Worm (Caenorhabditis elegans) whole organism, young adult: ENCODE data around the gene cts-1.
A peak's percentile ranks its signal among the peaks of the same experiment; 100 is the strongest.

Experiments
- B0019.2 ChIP-seq: fragments of 200-800 bp; sonication (Bioruptor generic); conservative IDR thresholded peaks from 2 replicates; pipeline ENCODE4 v1.3.6; 2022; ENCODE audit warnings: missing genetic modification reagents, missing genetic modification characterization, missing compliant biosample characterization
- B0261.1 ChIP-seq: sonication (generic microtip); optimal IDR thresholded peaks from 2 replicates; lab custom pipeline; 2016; ENCODE audit warnings: mild to moderate bottlenecking, missing genetic modification characterization, moderate library complexity, missing compliant biosample characterization
- B0336.3 ChIP-seq: fragments of 200-800 bp; sonication (Bioruptor generic); IDR thresholded peaks from 2 replicates; pipeline ENCODE4 v1.3.6; 2022; ENCODE audit warnings: missing genetic modification characterization, missing compliant biosample characterization
- C17E4.6 ChIP-seq: fragments of 200-800 bp; sonication (Bioruptor generic); IDR thresholded peaks from 2 replicates; pipeline ENCODE4 v1.3.6; 2022; ENCODE audit warnings: missing genetic modification reagents, missing genetic modification characterization, missing compliant biosample characterization
- D2030.7 ChIP-seq: fragments of 200-800 bp; sonication (Bioruptor generic); IDR thresholded peaks from 2 replicates; pipeline ENCODE4 v1.3.6; 2022; ENCODE audit warnings: missing genetic modification reagents, missing genetic modification characterization, missing compliant biosample characterization
- F33H1.4 ChIP-seq: fragments of 200-800 bp; sonication (Bioruptor generic); IDR thresholded peaks from 2 replicates; pipeline ENCODE4 v1.3.6; 2022; ENCODE audit warnings: missing genetic modification reagents, missing genetic modification characterization, missing compliant biosample characterization
- T26A5.8 ChIP-seq: sonication (generic microtip); optimal IDR thresholded peaks from 2 replicates; lab custom pipeline; 2016; ENCODE audit warnings: missing genetic modification characterization, missing compliant biosample characterization
- ZK185.1 ChIP-seq: sonication (generic microtip); optimal IDR thresholded peaks from 2 replicates; lab custom pipeline; 2016; ENCODE audit warnings: mild to moderate bottlenecking, missing genetic modification characterization, missing compliant biosample characterization; ENCODE audit not compliant: poor library complexity, severe bottlenecking
- ama-1 ChIP-seq, 3 experiments: fragments of 150-350 bp in 1 of 3; sonication (generic microtip) in 2 of 3; optimal IDR thresholded peaks; 2 replicates each; lab custom pipeline; 2014 to 2018; ENCODE audit warnings: missing biosample characterization in 2 of 3, missing genetic modification characterization in 2 of 3, missing genetic modification reagents in 2 of 3
- athp-1 ChIP-seq: sonication (generic microtip); optimal IDR thresholded peaks from 2 replicates; lab custom pipeline; 2017; ENCODE audit warnings: mild to moderate bottlenecking, missing genetic modification characterization, missing compliant biosample characterization
- cebp-1 ChIP-seq, 2 experiments: fragments of 200-800 bp in 1 of 2; sonication (Bioruptor generic) in 1 of 2; sonication (generic microtip) in 1 of 2; IDR thresholded peaks in 1 of 2; optimal IDR thresholded peaks in 1 of 2; 2 replicates each; pipeline versions ENCODE4 v1.3.6 to Lab custom; 2017 to 2022; ENCODE audit warnings: missing compliant biosample characterization in 2 of 2, missing genetic modification characterization in 2 of 2, mild to moderate bottlenecking in 1 of 2, missing genetic modification reagents in 1 of 2, moderate library complexity in 1 of 2
- ceh-27 ChIP-seq: fragments of 200-800 bp; sonication (Bioruptor generic); optimal IDR thresholded peaks from 2 replicates; lab custom pipeline; 2018; ENCODE audit warnings: mild to moderate bottlenecking, missing genetic modification characterization, moderate library complexity, missing compliant biosample characterization
- ceh-79 ChIP-seq: sonication (generic microtip); optimal IDR thresholded peaks from 2 replicates; lab custom pipeline; 2017; ENCODE audit warnings: mild to moderate bottlenecking, missing genetic modification characterization, missing compliant biosample characterization
- ceh-91 ChIP-seq: fragments of 200-800 bp; sonication (Bioruptor generic); IDR thresholded peaks from 2 replicates; pipeline ENCODE4 v1.3.6; 2022; ENCODE audit warnings: missing genetic modification reagents, missing genetic modification characterization, missing compliant biosample characterization
- die-1 ChIP-seq: sonication (generic microtip); optimal IDR thresholded peaks from 2 replicates; lab custom pipeline; 2016; ENCODE audit warnings: missing genotype, mild to moderate bottlenecking, missing genetic modification characterization, missing compliant biosample characterization
- dpl-1 ChIP-seq: fragments of 150-350 bp; optimal IDR thresholded peaks from 2 replicates; lab custom pipeline; 2014; ENCODE audit warnings: missing biosample characterization, missing genetic modification reagents, missing genetic modification characterization
- efl-1 ChIP-seq: fragments of 150-350 bp; optimal IDR thresholded peaks from 2 replicates; lab custom pipeline; 2014; ENCODE audit warnings: missing biosample characterization, missing genetic modification reagents, missing genetic modification characterization
- egl-18 ChIP-seq: fragments of 200-800 bp; sonication (Bioruptor generic); IDR thresholded peaks from 2 replicates; pipeline ENCODE4 v1.3.6; 2022; ENCODE audit warnings: missing genetic modification reagents, missing genetic modification characterization, missing compliant biosample characterization
- fkh-3 ChIP-seq: sonication (generic microtip); optimal IDR thresholded peaks from 2 replicates; lab custom pipeline; 2016; ENCODE audit warnings: mild to moderate bottlenecking, missing genetic modification characterization, missing compliant biosample characterization
- hmg-1.2 ChIP-seq: fragments of 200-800 bp; sonication (Bioruptor generic); IDR thresholded peaks from 2 replicates; pipeline ENCODE4 v1.3.6; 2022; ENCODE audit warnings: missing genetic modification reagents, missing genetic modification characterization, missing compliant biosample characterization
- let-526 ChIP-seq: fragments of 200-800 bp; sonication (Bioruptor generic); IDR thresholded peaks from 2 replicates; pipeline ENCODE4 v1.3.6; 2022; ENCODE audit warnings: missing genetic modification reagents, missing genetic modification characterization, missing compliant biosample characterization
- lin-26 ChIP-seq: fragments of 200-800 bp; sonication (Bioruptor generic); IDR thresholded peaks from 2 replicates; pipeline ENCODE4 v1.3.6; 2022; ENCODE audit warnings: missing genetic modification reagents, missing genetic modification characterization, missing compliant biosample characterization
- lin-54 ChIP-seq: fragments of 200-800 bp; sonication (Bioruptor generic); optimal IDR thresholded peaks from 2 replicates; lab custom pipeline; 2018; ENCODE audit warnings: mild to moderate bottlenecking, missing genetic modification characterization, missing compliant biosample characterization
- lsl-1 ChIP-seq: fragments of 200-800 bp; sonication (Bioruptor generic); optimal IDR thresholded peaks from 2 replicates; lab custom pipeline; 2018; ENCODE audit warnings: mild to moderate bottlenecking, missing genetic modification characterization, moderate library complexity, missing compliant biosample characterization
- lsy-27 ChIP-seq: sonication (generic microtip); optimal IDR thresholded peaks from 2 replicates; lab custom pipeline; 2017; ENCODE audit warnings: missing genetic modification characterization, mild to moderate bottlenecking, missing compliant biosample characterization, antibody characterized with exemption, missing genotype, borderline replicate concordance; ENCODE audit not compliant: insufficient read depth
- mcd-1 ChIP-seq: fragments of 200-800 bp; sonication (Bioruptor generic); IDR thresholded peaks from 2 replicates; pipeline ENCODE4 v1.3.6; 2022; ENCODE audit warnings: missing genetic modification reagents, missing genetic modification characterization, missing compliant biosample characterization
- mel-28 ChIP-seq: sonication (generic microtip); optimal IDR thresholded peaks from 2 replicates; lab custom pipeline; 2016; ENCODE audit warnings: borderline replicate concordance, mild to moderate bottlenecking, missing genetic modification characterization, missing compliant biosample characterization
- mxl-1 ChIP-seq: sonication (generic microtip); optimal IDR thresholded peaks from 2 replicates; lab custom pipeline; 2016; ENCODE audit warnings: missing genetic modification characterization, missing compliant biosample characterization
- nfyb-1 ChIP-seq: fragments of 200-800 bp; sonication (Bioruptor generic); IDR thresholded peaks from 2 replicates; pipeline ENCODE4 v1.3.6; 2022; ENCODE audit warnings: missing genetic modification reagents, missing genetic modification characterization, missing compliant biosample characterization
- nhr-27 ChIP-seq: fragments of 200-800 bp; sonication (Bioruptor generic); optimal IDR thresholded peaks from 2 replicates; lab custom pipeline; 2018; ENCODE audit warnings: mild to moderate bottlenecking, missing genetic modification characterization, moderate library complexity, missing compliant biosample characterization
- nhr-80 ChIP-seq: sonication (generic microtip); optimal IDR thresholded peaks from 2 replicates; lab custom pipeline; 2016; ENCODE audit warnings: missing genetic modification characterization, missing compliant biosample characterization
- pbrm-1 ChIP-seq: fragments of 200-800 bp; sonication (Bioruptor generic); IDR thresholded peaks from 2 replicates; pipeline ENCODE4 v1.3.6; 2022; ENCODE audit warnings: missing genetic modification reagents, missing genetic modification characterization, missing compliant biosample characterization
- rcor-1 ChIP-seq: fragments of 200-800 bp; sonication (Bioruptor generic); IDR thresholded peaks from 2 replicates; pipeline ENCODE4 v1.3.6; 2022; ENCODE audit warnings: missing genetic modification reagents, missing genetic modification characterization, missing compliant biosample characterization
- rec-8 ChIP-seq, 2 experiments: sonication (generic microtip); optimal IDR thresholded peaks; 2 replicates each; lab custom pipeline; 2016; ENCODE audit warnings: mild to moderate bottlenecking in 2 of 2, missing genetic modification characterization in 2 of 2, missing genetic modification reagents in 2 of 2, missing genotype in 2 of 2, missing biosample characterization in 1 of 2, missing compliant biosample characterization in 1 of 2, moderate library complexity in 1 of 2
- sdz-38 ChIP-seq: sonication (generic microtip); optimal IDR thresholded peaks from 2 replicates; lab custom pipeline; 2016; ENCODE audit warnings: missing genotype, missing genetic modification characterization, missing compliant biosample characterization
- snpc-3.4 ChIP-seq: sonication (generic microtip); optimal IDR thresholded peaks from 2 replicates; lab custom pipeline; 2017; ENCODE audit warnings: missing genetic modification characterization, mild to moderate bottlenecking, missing compliant biosample characterization, antibody characterized with exemption, moderate library complexity, missing genotype, missing genetic modification reagents
- somi-1 ChIP-seq: fragments of 200-800 bp; sonication (Bioruptor generic); optimal IDR thresholded peaks from 2 replicates; lab custom pipeline; 2018; ENCODE audit warnings: mild to moderate bottlenecking, missing genetic modification characterization, missing compliant biosample characterization
- tbp1 ChIP-seq: fragments of 200-800 bp; sonication (Bioruptor generic); optimal IDR thresholded peaks from 2 replicates; lab custom pipeline; 2018; ENCODE audit warnings: mild to moderate bottlenecking, missing genetic modification characterization, missing compliant biosample characterization
- tlf-1 ChIP-seq: fragments of 200-800 bp; sonication (Bioruptor generic); optimal IDR thresholded peaks from 2 replicates; lab custom pipeline; 2018; ENCODE audit warnings: mild to moderate bottlenecking, missing genetic modification characterization, missing compliant biosample characterization
- xnd-1 ChIP-seq: sonication (generic microtip); optimal IDR thresholded peaks from 2 replicates; lab custom pipeline; 2016; ENCODE audit warnings: missing genotype, missing genetic modification reagents, missing genetic modification characterization, missing compliant biosample characterization
- zim-3 ChIP-seq: sonication (generic microtip); optimal IDR thresholded peaks from 2 replicates; lab custom pipeline; 2017; ENCODE audit warnings: mild to moderate bottlenecking, missing genetic modification characterization, moderate library complexity, missing compliant biosample characterization
- ztf-25 ChIP-seq: fragments of 200-800 bp; sonication (Bioruptor generic); IDR thresholded peaks from 2 replicates; pipeline ENCODE4 v1.3.6; 2022; ENCODE audit warnings: missing genetic modification reagents, missing genetic modification characterization, missing compliant biosample characterization
- ztf-28 ChIP-seq: fragments of 200-800 bp; sonication (Bioruptor generic); IDR thresholded peaks from 2 replicates; pipeline ENCODE4 v1.3.6; 2022; ENCODE audit warnings: missing genetic modification reagents, missing genetic modification characterization, missing compliant biosample characterization

Gene cts-1

ce11 chrIII:10209703-10210102 is 6.7 kb downstream of the cts-1 start, which contains the start of gene T20G5.9 (continued):
- TF ChIP-seq D2030.7 (GFP tag; lab: Robert Waterston, UW) (peak; percentile 48; the same call in 1 of the 2 replicates), die-1 (tag; lab: Kevin White, UChicago) (no peak), sdz-38 (tag; lab: Kevin White, UChicago) (no peak), nfyb-1 (0 out of 2 replicates have a peak, but pooled peaks have one; percentile 49), hmg-1.2 (peak; percentile 31), xnd-1 (peak; percentile 41), ama-1 (optimal IDR thresholded peaks at IDR 0.05; lab: Kevin White, UChicago) (peak; percentile 31), ama-1 (GFP tag; optimal IDR thresholded peaks at IDR 0.05; lab: Kevin White, UChicago) (peak in 1 of 2 experiments; percentile 19), snpc-3.4 (peak; percentile 15), athp-1 (peak; percentile 57), B0336.3 (GFP tag; lab: Robert Waterston, UW) (0 out of 2 replicates have a peak, but pooled peaks have one; percentile 11), B0019.2 (0 out of 2 replicates have a peak, but pooled peaks have one; percentile 20), T26A5.8 (tag; lab: Kevin White, UChicago) (no peak), efl-1 (GFP tag; lab: Kevin White, UChicago) (peak; percentile 69), ZK185.1 (tag; lab: Kevin White, UChicago) (no peak), rcor-1 (GFP tag; lab: Robert Waterston, UW) (peak; percentile 16; the same call in 1 of the 2 replicates), tbp1 (no peak), lsy-27 (tag; lab: Kevin White, UChicago) (no peak), lin-26 (GFP tag; lab: Robert Waterston, UW) (peak; percentile 36; the same call in 1 of the 2 replicates), lin-54 (GFP tag; lab: Kevin White, UChicago) (peak; percentile 9), mcd-1 (GFP tag; lab: Robert Waterston, UW) (0 out of 2 replicates have a peak, but pooled peaks have one; percentile 25)

DNA sequence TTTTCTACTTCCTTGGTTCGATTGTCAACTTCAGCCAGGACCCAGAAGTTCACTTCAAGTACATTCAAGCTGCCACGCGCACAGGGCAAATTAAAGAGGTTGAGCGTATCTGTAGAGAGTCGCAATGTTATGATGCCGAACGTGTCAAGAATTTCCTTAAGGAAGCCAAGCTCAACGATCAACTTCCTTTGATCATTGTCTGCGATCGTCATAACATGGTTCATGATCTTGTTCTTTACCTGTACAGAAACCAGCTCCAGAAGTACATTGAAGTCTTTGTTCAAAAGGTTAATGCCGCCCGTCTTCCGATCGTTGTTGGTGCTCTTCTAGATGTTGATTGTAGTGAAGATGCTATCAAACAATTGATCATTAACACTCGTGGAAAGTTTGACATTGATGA is 10.1 kb downstream of the cts-1 start:
- no peak for TF ChIP-seq mel-28
- no peak for TF ChIP-seq snpc-3.4
- no peak for TF ChIP-seq nhr-27
- no peak for TF ChIP-seq F33H1.4 (GFP tag; lab: Robert Waterston, UW)
- TF ChIP-seq ztf-25 (GFP tag; lab: Robert Waterston, UW): no peak
- TF ChIP-seq zim-3 (tag; lab: Kevin White, UChicago): no peak
- no peak for TF ChIP-seq B0261.1 (tag; lab: Kevin White, UChicago)
- TF ChIP-seq let-526 (GFP tag; lab: Robert Waterston, UW): no peak
- TF ChIP-seq ceh-79 (tag; lab: Kevin White, UChicago): no peak
- TF ChIP-seq ceh-91 (GFP tag; lab: Robert Waterston, UW): no peak
- TF ChIP-seq mxl-1: no peak
- TF ChIP-seq somi-1 (GFP tag; lab: Kevin White, UChicago): no peak

DNA sequence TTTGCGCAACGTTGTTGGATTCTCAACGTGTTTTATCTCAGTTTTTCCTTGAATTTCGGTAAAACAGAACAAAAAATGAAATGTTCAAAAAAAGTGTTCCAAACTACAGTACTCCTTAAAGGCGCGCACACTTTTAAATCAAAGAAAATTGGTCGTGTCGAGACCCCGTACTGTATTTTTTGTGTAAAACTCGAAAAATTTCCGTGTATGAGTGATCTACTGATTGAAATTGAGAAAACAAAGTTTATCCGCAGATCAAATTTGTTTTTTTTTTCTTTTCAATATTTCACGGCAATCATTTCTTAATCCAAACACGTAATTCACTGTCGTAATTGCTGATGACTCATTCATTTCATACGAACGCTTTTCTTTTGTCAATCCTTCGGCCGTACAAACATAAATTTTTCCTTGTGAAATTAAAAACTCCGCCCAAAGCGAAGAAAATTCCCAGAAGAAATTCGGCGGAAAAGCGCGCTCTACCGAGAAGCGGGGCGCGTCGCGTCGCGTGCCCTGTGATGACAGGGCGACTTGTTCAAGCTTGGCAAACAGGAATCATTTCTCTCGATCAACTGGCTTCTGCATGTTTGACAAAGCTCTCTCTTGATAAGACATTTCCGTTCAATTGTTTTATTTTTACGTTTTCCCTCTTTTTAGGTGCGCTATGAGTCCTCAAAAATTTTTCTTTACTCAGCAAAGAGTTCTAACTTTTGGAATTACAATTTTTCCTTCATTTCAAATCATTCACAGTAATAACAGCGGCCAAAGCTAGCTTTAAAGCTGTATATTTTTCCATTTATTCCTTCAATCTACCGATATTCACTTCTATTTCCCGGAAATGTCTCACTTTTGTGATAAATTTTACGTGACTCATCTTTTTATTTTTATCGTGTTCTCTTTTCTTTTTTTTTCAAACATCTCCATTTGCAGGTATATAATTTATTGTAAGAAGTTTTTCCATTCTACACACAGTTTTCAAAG is 13.3 kb downstream of the cts-1 start, which contains the start of gene chc-1:
Gene chc-1, plus strand, starts transcription at position 928 of the 978 bp plus-strand sequence.
- TF ChIP-seq rec-8 (tag; optimal IDR thresholded peaks at IDR 0.05; lab: Kevin White, UChicago): no peak
- TF ChIP-seq egl-18 (GFP tag; lab: Robert Waterston, UW): no peak
- no peak for TF ChIP-seq cebp-1 (GFP tag; IDR thresholded peaks at IDR 0.05; lab: Robert Waterston, UW)
- peak; percentile 16 for TF ChIP-seq cebp-1 (tag; optimal IDR thresholded peaks at IDR 0.05; lab: Kevin White, UChicago)
- TF ChIP-seq rcor-1 (GFP tag; lab: Robert Waterston, UW): no peak
- peak; percentile 87 for TF ChIP-seq lsl-1 (GFP tag; lab: Kevin White, UChicago)
- no peak for TF ChIP-seq pbrm-1
- no peak for TF ChIP-seq fkh-3 (tag; lab: Kevin White, UChicago)
- peak; percentile 78 for TF ChIP-seq efl-1 (GFP tag; lab: Kevin White, UChicago)
- TF ChIP-seq dpl-1 (GFP tag; lab: Kevin White, UChicago): peak; percentile 46
- peak; percentile 52 for TF ChIP-seq nhr-80
- no peak for TF ChIP-seq ztf-28 (GFP tag; lab: Robert Waterston, UW)
- no peak for TF ChIP-seq C17E4.6 (GFP tag; lab: Robert Waterston, UW)
- no peak for TF ChIP-seq ceh-27
- peak; percentile 20 for TF ChIP-seq tlf-1 (GFP tag; lab: Kevin White, UChicago)
- TF ChIP-seq mcd-1 (GFP tag; lab: Robert Waterston, UW): peak; percentile 67
